Worm (Caenorhabditis elegans) whole organism, L3 larva: ENCODE measurements around the gene bath-37.

Experiments used
- ZK546.5 ChIP-seq: sonication (generic microtip); optimal IDR thresholded peaks from 2 replicates; lab custom pipeline; 2017; ENCODE audit warnings: missing biosample characterization, missing genetic modification characterization
- aly-2 ChIP-seq: fragments of 150-350 bp; optimal IDR thresholded peaks from 2 replicates; lab custom pipeline; 2014; ENCODE audit warnings: missing biosample characterization, missing genetic modification characterization
- ama-1 ChIP-seq: fragments of 150-350 bp; optimal IDR thresholded peaks from 2 replicates; lab custom pipeline; 2018
- ceh-16 ChIP-seq: sonication (generic microtip); optimal IDR thresholded peaks from 2 replicates; lab custom pipeline; 2017; ENCODE audit warnings: missing biosample characterization, missing genetic modification characterization
- ceh-28 ChIP-seq: fragments of 150-350 bp; optimal IDR thresholded peaks from 2 replicates; lab custom pipeline; 2014; ENCODE audit warnings: missing biosample characterization, missing genetic modification reagents, missing genetic modification characterization
- ceh-82 ChIP-seq: fragments of 150-350 bp; optimal IDR thresholded peaks from 2 replicates; lab custom pipeline; 2014; ENCODE audit warnings: missing biosample characterization, missing genetic modification characterization
- ceh-9 ChIP-seq: sonication (generic microtip); optimal IDR thresholded peaks from 2 replicates; lab custom pipeline; 2018; ENCODE audit warnings: missing biosample characterization, missing genetic modification characterization
- daf-12 ChIP-seq: fragments of 150-350 bp; optimal IDR thresholded peaks from 2 replicates; lab custom pipeline; 2014; ENCODE audit warnings: missing biosample characterization, missing genetic modification reagents, missing genetic modification characterization
- egl-27 ChIP-seq: sonication (generic microtip); optimal IDR thresholded peaks from 4 replicates; lab custom pipeline; 2017; ENCODE audit warnings: missing biosample characterization, missing genetic modification reagents, missing genetic modification characterization
- egl-5 ChIP-seq: fragments of 150-350 bp; optimal IDR thresholded peaks from 2 replicates; lab custom pipeline; 2017; ENCODE audit warnings: missing biosample characterization, missing genetic modification reagents, missing genetic modification characterization, inconsistent platforms
- elt-1 ChIP-seq: fragments of 150-350 bp; optimal IDR thresholded peaks from 2 replicates; lab custom pipeline; 2014; ENCODE audit warnings: missing biosample characterization, missing genetic modification characterization
- elt-2 ChIP-seq: sonication (generic microtip); optimal IDR thresholded peaks from 2 replicates; lab custom pipeline; 2016; ENCODE audit warnings: missing genetic modification reagents, mild to moderate bottlenecking, missing genetic modification characterization, missing compliant biosample characterization
- eor-1 ChIP-seq, 2 experiments: fragments of 150-350 bp; optimal IDR thresholded peaks; 2 replicates each; lab custom pipeline; 2014 to 2018; ENCODE audit warnings: missing biosample characterization in 2 of 2, missing genetic modification characterization in 2 of 2
- fkh-10 ChIP-seq: sonication (generic microtip); optimal IDR thresholded peaks from 2 replicates; lab custom pipeline; 2017; ENCODE audit warnings: missing biosample characterization, missing genetic modification reagents, missing genetic modification characterization
- fkh-2 ChIP-seq: fragments of 150-350 bp; optimal IDR thresholded peaks from 2 replicates; lab custom pipeline; 2014; ENCODE audit warnings: missing biosample characterization, missing genetic modification reagents, missing genetic modification characterization
- fos-1 ChIP-seq: fragments of 150-350 bp; optimal IDR thresholded peaks from 2 replicates; lab custom pipeline; 2014; ENCODE audit warnings: missing biosample characterization, missing genetic modification characterization
- hmg-11 ChIP-seq: sonication (generic microtip); optimal IDR thresholded peaks from 2 replicates; lab custom pipeline; 2016; ENCODE audit warnings: missing genetic modification characterization, missing compliant biosample characterization
- jun-1 ChIP-seq: fragments of 150-350 bp; optimal IDR thresholded peaks from 2 replicates; lab custom pipeline; 2014; ENCODE audit warnings: missing biosample characterization, missing genetic modification reagents, missing genetic modification characterization
- lin-15B ChIP-seq: fragments of 150-350 bp; optimal IDR thresholded peaks from 2 replicates; lab custom pipeline; 2014; ENCODE audit warnings: missing biosample characterization, missing genetic modification characterization
- lin-39 ChIP-seq: fragments of 150-350 bp; optimal IDR thresholded peaks from 2 replicates; lab custom pipeline; 2018; ENCODE audit warnings: missing biosample characterization, missing genetic modification reagents, missing genetic modification characterization
- lsy-12 ChIP-seq: sonication (generic microtip); optimal IDR thresholded peaks from 2 replicates; lab custom pipeline; 2016; ENCODE audit warnings: mild to moderate bottlenecking, missing genetic modification characterization, missing compliant biosample characterization
- mdl-1 ChIP-seq: fragments of 150-350 bp; optimal IDR thresholded peaks from 2 replicates; lab custom pipeline; 2014; ENCODE audit warnings: missing biosample characterization, missing genetic modification characterization
- mml-1 ChIP-seq: fragments of 150-350 bp; sonication (generic microtip); optimal IDR thresholded peaks from 3 replicates; lab custom pipeline; 2014; ENCODE audit warnings: missing biosample characterization, missing genetic modification characterization
- nfya-1 ChIP-seq: sonication (generic microtip); optimal IDR thresholded peaks from 2 replicates; lab custom pipeline; 2017; ENCODE audit warnings: missing genetic modification characterization, mild to moderate bottlenecking, missing compliant biosample characterization, antibody characterized with exemption, moderate library complexity; ENCODE audit not compliant: insufficient read depth
- nhr-11 ChIP-seq: fragments of 150-350 bp; optimal IDR thresholded peaks from 2 replicates; lab custom pipeline; 2014; ENCODE audit warnings: missing biosample characterization, missing genetic modification characterization
- nhr-12 ChIP-seq: fragments of 150-350 bp; optimal IDR thresholded peaks from 2 replicates; lab custom pipeline; 2014; ENCODE audit warnings: missing biosample characterization, missing genetic modification characterization
- nhr-23 ChIP-seq: fragments of 150-350 bp; optimal IDR thresholded peaks from 2 replicates; lab custom pipeline; 2014; ENCODE audit warnings: missing biosample characterization, missing genetic modification reagents, missing genetic modification characterization
- nhr-237 ChIP-seq: fragments of 150-350 bp; optimal IDR thresholded peaks from 2 replicates; lab custom pipeline; 2014; ENCODE audit warnings: missing biosample characterization, missing genetic modification characterization
- nhr-25 ChIP-seq: sonication (generic microtip); optimal IDR thresholded peaks from 2 replicates; lab custom pipeline; 2017; ENCODE audit warnings: missing biosample characterization, missing genetic modification characterization
- nhr-28 ChIP-seq: fragments of 150-350 bp; optimal IDR thresholded peaks from 2 replicates; lab custom pipeline; 2014; ENCODE audit warnings: missing biosample characterization, missing genetic modification characterization
- nhr-43 ChIP-seq: sonication (generic microtip); optimal IDR thresholded peaks from 2 replicates; lab custom pipeline; 2016; ENCODE audit warnings: mild to moderate bottlenecking, missing genetic modification characterization, missing compliant biosample characterization; ENCODE audit not compliant: poor library complexity, severe bottlenecking
- nhr-67 ChIP-seq: fragments of 150-350 bp; optimal IDR thresholded peaks from 2 replicates; lab custom pipeline; 2014; ENCODE audit warnings: missing biosample characterization, missing genetic modification characterization
- nhr-76 ChIP-seq: fragments of 150-350 bp; sonication (generic microtip); optimal IDR thresholded peaks from 5 replicates; lab custom pipeline; 2014; ENCODE audit warnings: missing biosample characterization, missing genetic modification characterization
- nhr-77 ChIP-seq: fragments of 150-350 bp; optimal IDR thresholded peaks from 2 replicates; lab custom pipeline; 2014; ENCODE audit warnings: missing biosample characterization, missing genetic modification characterization
- pha-4 ChIP-seq: fragments of 150-350 bp; optimal IDR thresholded peaks from 2 replicates; lab custom pipeline; 2014; ENCODE audit warnings: missing biosample characterization, missing genetic modification reagents, missing genetic modification characterization
- pqm-1 ChIP-seq: fragments of 150-350 bp; optimal IDR thresholded peaks from 2 replicates; lab custom pipeline; 2017; ENCODE audit warnings: missing biosample characterization, missing genetic modification characterization, inconsistent platforms
- sea-2 ChIP-seq: fragments of 150-350 bp; sonication (generic microtip); optimal IDR thresholded peaks from 4 replicates; lab custom pipeline; 2014; ENCODE audit warnings: missing biosample characterization, missing genetic modification reagents, missing genetic modification characterization
- skn-1 ChIP-seq: fragments of 150-350 bp; optimal IDR thresholded peaks from 2 replicates; lab custom pipeline; 2014; ENCODE audit warnings: missing biosample characterization, missing genetic modification characterization
- snpc-4 ChIP-seq: fragments of 150-350 bp; optimal IDR thresholded peaks from 2 replicates; lab custom pipeline; 2014; ENCODE audit warnings: missing biosample characterization, missing genetic modification characterization
- tbx-2 ChIP-seq: sonication (generic microtip); optimal IDR thresholded peaks from 2 replicates; lab custom pipeline; 2016; ENCODE audit warnings: mild to moderate bottlenecking, missing genetic modification characterization, missing compliant biosample characterization
- unc-39 ChIP-seq: sonication (generic microtip); optimal IDR thresholded peaks from 4 replicates; lab custom pipeline; 2017; ENCODE audit warnings: missing biosample characterization, missing genetic modification characterization
- unc-62 ChIP-seq: fragments of 150-350 bp; sonication (generic microtip); optimal IDR thresholded peaks from 4 replicates; lab custom pipeline; 2014; ENCODE audit warnings: missing biosample characterization, missing genetic modification reagents, missing genetic modification characterization
- zag-1 ChIP-seq: fragments of 150-350 bp; optimal IDR thresholded peaks from 2 replicates; lab custom pipeline; 2014; ENCODE audit warnings: missing biosample characterization, missing genetic modification characterization
- ztf-11 ChIP-seq: fragments of 150-350 bp; optimal IDR thresholded peaks from 2 replicates; lab custom pipeline; 2014; ENCODE audit warnings: missing biosample characterization, missing genetic modification characterization
- ztf-4 ChIP-seq: fragments of 150-350 bp; optimal IDR thresholded peaks from 2 replicates; lab custom pipeline; 2014; ENCODE audit warnings: missing biosample characterization, missing genetic modification characterization

Gene bath-37

ce11 chrIV:12086498-12086897 is 17.8 kb downstream of the bath-37 start (continued):
- TF ChIP-seq lin-39 (tag; lab: Kevin White, UChicago) (peak; percentile 86), unc-39 (tag; lab: Kevin White, UChicago) (no peak), ceh-9 (tag; lab: Kevin White, UChicago) (no peak), nhr-12 (no peak), nhr-76 (tag; lab: Kevin White, UChicago) (peak; percentile 48)

- TF ChIP-seq nhr-76 (tag; lab: Kevin White, UChicago) (no peak), unc-39 (tag; lab: Kevin White, UChicago) (no peak), lin-15B (peak; percentile 81), daf-12 (tag; lab: Kevin White, UChicago) (no peak), fkh-2 (no peak), elt-2 (tag; lab: Kevin White, UChicago) (no peak), lsy-12 (tag; lab: Kevin White, UChicago) (no peak), nhr-25 (tag; lab: Kevin White, UChicago) (peak; percentile 65), ama-1 (no peak), hmg-11 (tag; lab: Kevin White, UChicago) (no peak), ceh-28 (tag; lab: Kevin White, UChicago) (no peak), egl-5 (tag; lab: Kevin White, UChicago) (peak; percentile 26), nfya-1 (peak; percentile 61), snpc-4 (tag; lab: Kevin White, UChicago) (peak; percentile 24), nhr-11 (no peak), nhr-12 (no peak), pqm-1 (tag; lab: Kevin White, UChicago) (no peak), mdl-1 (tag; lab: Kevin White, UChicago) (no peak), zag-1 (tag; lab: Kevin White, UChicago) (no peak), fkh-10 (GFP tag; lab: Kevin White, UChicago) (no peak), sea-2 (no peak), jun-1 (no peak), ceh-9 (tag; lab: Kevin White, UChicago) (no peak), nhr-77 (tag; lab: Kevin White, UChicago) (no peak), ceh-82 (tag; lab: Kevin White, UChicago) (no peak), tbx-2 (tag; lab: Kevin White, UChicago) (no peak), aly-2 (tag; lab: Kevin White, UChicago) (no peak), ceh-16 (no peak), elt-1 (no peak), unc-62 (GFP tag; lab: Kevin White, UChicago) (no peak), nhr-237 (tag; lab: Kevin White, UChicago) (no peak), fos-1 (tag; lab: Kevin White, UChicago) (no peak), mml-1 (tag; lab: Kevin White, UChicago) (no peak), lin-39 (tag; lab: Kevin White, UChicago) (peak; percentile 35), skn-1 (peak; percentile 31), nhr-23 (tag; lab: Kevin White, UChicago) (no peak), nhr-67 (tag; lab: Kevin White, UChicago) (no peak), ztf-11 (tag; lab: Kevin White, UChicago) (no peak), pha-4 (tag; lab: Kevin White, UChicago) (peak; percentile 69), egl-27 (no peak), eor-1 (tag; optimal IDR thresholded peaks at IDR 0.05; lab: Kevin White, UChicago) (no peak), nhr-43 (tag; lab: Kevin White, UChicago) (no peak), ztf-4 (tag; lab: Kevin White, UChicago) (no peak), ZK546.5 (tag; lab: Kevin White, UChicago) (no peak), nhr-28 (no peak)
Measured at ce11 chrIV:12088898-12089297, 20.2 kb downstream of the bath-37 start.
